Worm (Caenorhabditis elegans) whole organism, early embryonic: ENCODE results near the gene F40F9.3.

Source experiments
- B0310.2 ChIP-seq: sonication (generic microtip); optimal IDR thresholded peaks from 2 replicates; lab custom pipeline; 2016; ENCODE audit warnings: mild to moderate bottlenecking, missing genetic modification characterization, missing compliant biosample characterization
- F13C5.2 ChIP-seq: sonication (generic microtip); optimal IDR thresholded peaks from 2 replicates; lab custom pipeline; 2017; ENCODE audit warnings: mild to moderate bottlenecking, missing genetic modification characterization, inconsistent platforms, missing compliant biosample characterization
- aly-1 ChIP-seq: sonication (generic microtip); optimal IDR thresholded peaks from 2 replicates; lab custom pipeline; 2016; ENCODE audit warnings: missing genetic modification characterization, missing compliant biosample characterization
- ama-1 ChIP-seq: fragments of 150-350 bp; optimal IDR thresholded peaks from 2 replicates; lab custom pipeline; 2014
- ceh-13 ChIP-seq: fragments of 200-800 bp; sonication (Bioruptor generic); optimal IDR thresholded peaks from 2 replicates; lab custom pipeline; 2018; ENCODE audit warnings: mild to moderate bottlenecking, missing genetic modification characterization, missing compliant biosample characterization
- ceh-36 ChIP-seq: sonication (generic microtip); optimal IDR thresholded peaks from 2 replicates; lab custom pipeline; 2016; ENCODE audit warnings: missing genetic modification characterization, inconsistent platforms, missing compliant biosample characterization
- ets-7 ChIP-seq: sonication (generic microtip); optimal IDR thresholded peaks from 2 replicates; lab custom pipeline; 2016; ENCODE audit warnings: missing genotype, missing genetic modification characterization, missing compliant biosample characterization
- flt-1 ChIP-seq: fragments of 200-800 bp; sonication (Bioruptor generic); IDR thresholded peaks from 2 replicates; pipeline ENCODE4 v1.3.6; 2022; ENCODE audit warnings: missing genetic modification characterization, missing compliant biosample characterization
- hmbx-1 ChIP-seq: sonication (generic microtip); optimal IDR thresholded peaks from 2 replicates; lab custom pipeline; 2016; ENCODE audit warnings: mild to moderate bottlenecking, missing genetic modification characterization, missing compliant biosample characterization
- hmg-4 ChIP-seq: fragments of 200-800 bp; sonication (Bioruptor generic); optimal IDR thresholded peaks from 2 replicates; lab custom pipeline; 2018; ENCODE audit warnings: mild to moderate bottlenecking, missing genetic modification characterization, missing compliant biosample characterization
- hnd-1 ChIP-seq: sonication (generic microtip); optimal IDR thresholded peaks from 2 replicates; lab custom pipeline; 2016; ENCODE audit warnings: missing genetic modification characterization, missing compliant biosample characterization
- pes-1 ChIP-seq: fragments of 200-800 bp; sonication (Bioruptor generic); IDR thresholded peaks from 2 replicates; pipeline ENCODE4 v1.3.6; 2022; ENCODE audit warnings: missing genetic modification reagents, missing genetic modification characterization, missing compliant biosample characterization
- scrt-1 ChIP-seq: fragments of 200-800 bp; sonication (Bioruptor generic); IDR thresholded peaks from 2 replicates; pipeline ENCODE4 v1.3.6; 2022; ENCODE audit warnings: missing genetic modification characterization, missing compliant biosample characterization
- sea-1 ChIP-seq: fragments of 200-800 bp; sonication (Bioruptor generic); conservative IDR thresholded peaks from 2 replicates; pipeline ENCODE4 v1.3.6; 2022; ENCODE audit warnings: missing genetic modification characterization, missing compliant biosample characterization
- tbx-11 ChIP-seq: fragments of 200-800 bp; sonication (Bioruptor generic); IDR thresholded peaks from 2 replicates; pipeline ENCODE4 v1.3.6; 2022; ENCODE audit warnings: missing genetic modification characterization, missing compliant biosample characterization
- tbx-37 ChIP-seq: fragments of 200-800 bp; sonication (Bioruptor generic); conservative IDR thresholded peaks from 2 replicates; pipeline ENCODE4 v1.3.6; 2022; ENCODE audit warnings: missing genetic modification reagents, missing genetic modification characterization, missing compliant biosample characterization
- tra-4 ChIP-seq: sonication (generic microtip); optimal IDR thresholded peaks from 2 replicates; lab custom pipeline; 2017; ENCODE audit warnings: missing genetic modification characterization, missing compliant biosample characterization

The F40F9.3 gene

ce11 chrV:9756242-9756641 lies 41.2 kb downstream of the F40F9.3 start, which contains the start of gene hrg-3:
TSS of gene hrg-3 (plus strand) at chrV:9756468.
- TF ChIP-seq hnd-1 (tag; lab: Kevin White, UChicago) (no peak), tbx-37 (no peak), aly-1 (tag; lab: Kevin White, UChicago) (no peak), flt-1 (GFP tag; lab: Robert Waterston, UW) (no peak), ets-7 (no peak), tbx-11 (no peak), tra-4 (no peak), sea-1 (no peak), scrt-1 (no peak), hmbx-1 (tag; lab: Kevin White, UChicago) (no peak), ama-1 (lab: Kevin White, UChicago) (no peak), pes-1 (GFP tag; lab: Robert Waterston, UW) (no peak)

ce11 chrV:9757884-9758283 lies 42.9 kb downstream of the F40F9.3 start, which contains the start of gene F58E6.11:
TSS of gene F58E6.11 (minus strand) at chrV:9757984.
- no peak for TF ChIP-seq hmg-4 (GFP tag; lab: Kevin White, UChicago)
- no peak for TF ChIP-seq hnd-1 (tag; lab: Kevin White, UChicago)
- TF ChIP-seq pes-1 (GFP tag; lab: Robert Waterston, UW), result no peak
- TF ChIP-seq tbx-11, result no peak
- no peak for TF ChIP-seq ama-1 (lab: Kevin White, UChicago)
- no peak for TF ChIP-seq tbx-37
- no peak for TF ChIP-seq F13C5.2 (tag; lab: Kevin White, UChicago)
- TF ChIP-seq flt-1 (GFP tag; lab: Robert Waterston, UW), result no peak

ce11 chrV:9758437-9758836 lies 43.4 kb downstream of the F40F9.3 start:
- TF ChIP-seq pes-1 (GFP tag; lab: Robert Waterston, UW) (no peak), F13C5.2 (tag; lab: Kevin White, UChicago) (no peak), hnd-1 (tag; lab: Kevin White, UChicago) (no peak), hmbx-1 (tag; lab: Kevin White, UChicago) (no peak), ets-7 (no peak), sea-1 (no peak), hmg-4 (GFP tag; lab: Kevin White, UChicago) (no peak), tbx-37 (no peak), tbx-11 (no peak), B0310.2 (tag; lab: Kevin White, UChicago) (no peak), aly-1 (tag; lab: Kevin White, UChicago) (no peak), ceh-36 (tag; lab: Kevin White, UChicago) (no peak), ceh-13 (GFP tag; lab: Kevin White, UChicago) (no peak), scrt-1 (no peak)

ce11 chrV:9763759-9764158 lies 48.8 kb downstream of the F40F9.3 start:
- TF ChIP-seq ceh-36 (tag; lab: Kevin White, UChicago), result no peak
- no peak for TF ChIP-seq flt-1 (GFP tag; lab: Robert Waterston, UW)
- TF ChIP-seq F13C5.2 (tag; lab: Kevin White, UChicago), result no peak
- TF ChIP-seq tbx-11, result no peak
- no peak for TF ChIP-seq tra-4
- TF ChIP-seq B0310.2 (tag; lab: Kevin White, UChicago), result no peak
- no peak for TF ChIP-seq aly-1 (tag; lab: Kevin White, UChicago)
- no peak for TF ChIP-seq tbx-37
- no peak for TF ChIP-seq hmg-4 (GFP tag; lab: Kevin White, UChicago)
- no peak for TF ChIP-seq sea-1
- TF ChIP-seq ama-1 (lab: Kevin White, UChicago), result no peak
- no peak for TF ChIP-seq pes-1 (GFP tag; lab: Robert Waterston, UW)
- no peak for TF ChIP-seq hnd-1 (tag; lab: Kevin White, UChicago)
- no peak for TF ChIP-seq hmbx-1 (tag; lab: Kevin White, UChicago)
- TF ChIP-seq scrt-1, result no peak
- TF ChIP-seq ets-7, result no peak
- TF ChIP-seq ceh-13 (GFP tag; lab: Kevin White, UChicago), result no peak

- TF ChIP-seq tbx-37, result no peak
- no peak for TF ChIP-seq F13C5.2 (tag; lab: Kevin White, UChicago)
- TF ChIP-seq sea-1, result no peak
- no peak for TF ChIP-seq ama-1 (lab: Kevin White, UChicago)
- TF ChIP-seq aly-1 (tag; lab: Kevin White, UChicago), result no peak
- no peak for TF ChIP-seq hnd-1 (tag; lab: Kevin White, UChicago)
- no peak for TF ChIP-seq tbx-11
- no peak for TF ChIP-seq tra-4
- TF ChIP-seq B0310.2 (tag; lab: Kevin White, UChicago), result no peak
- no peak for TF ChIP-seq hmbx-1 (tag; lab: Kevin White, UChicago)
- no peak for TF ChIP-seq flt-1 (GFP tag; lab: Robert Waterston, UW)
- no peak for TF ChIP-seq scrt-1
- TF ChIP-seq pes-1 (GFP tag; lab: Robert Waterston, UW), result no peak
These were observed 49.5 kb downstream of the F40F9.3 start for ce11 chrV:9764552-9764951.

ce11 chrV:9765622-9766021 lies 50.6 kb downstream of the F40F9.3 start:
- no peak for TF ChIP-seq tbx-11
- TF ChIP-seq sea-1, result no peak
- no peak for TF ChIP-seq ceh-13 (GFP tag; lab: Kevin White, UChicago)
- TF ChIP-seq hnd-1 (tag; lab: Kevin White, UChicago), result no peak
- TF ChIP-seq ets-7, result no peak
